ENCODE assay signal across 4 fruit fly cellular contexts in genomic region chr3R:17647444-17647843, dm6.
A peak's percentile ranks its signal among the peaks of the same experiment; 100 is the strongest.
TF ChIP-seq lines count a peak whose summit lies in the region.

Gene CG14322 (plus strand): TSS chr3R:17647679.

- TF ChIP-seq CTCF in whole organism, embryonic (GFP tag; optimal IDR thresholded peaks at IDR 0.05; lab: Kevin White, UChicago), result peak; percentile 28

TF ChIP-seq in whole organism, adult, 20 proteins besides CTCF, POLR2A, EP300 and RAD21:
- TF ChIP-seq Clk (GFP tag; optimal IDR thresholded peaks at IDR 0.05; lab: Kevin White, UChicago), result no peak
- TF ChIP-seq CG7045 (GFP tag; optimal IDR thresholded peaks at IDR 0.05; lab: Kevin White, UChicago), result no peak
- TF ChIP-seq bab1 (GFP tag; optimal IDR thresholded peaks at IDR 0.05; lab: Kevin White, UChicago), result peak; percentile 19
- TF ChIP-seq toe (GFP tag; optimal IDR thresholded peaks at IDR 0.05; lab: Kevin White, UChicago), result peak; percentile 30
- TF ChIP-seq cic (GFP tag; optimal IDR thresholded peaks at IDR 0.05; lab: Kevin White, UChicago), result no peak
- TF ChIP-seq CG14711 (tag; optimal IDR thresholded peaks at IDR 0.05; lab: Kevin White, UChicago), result peak; percentile 10

TF ChIP-seq in whole organism, embryonic, 481 proteins besides CTCF, POLR2A, EP300 and RAD21 (continues in another document):
- TF ChIP-seq CG13287 (GFP tag; IDR thresholded peaks at IDR 0.05; lab: Robert Waterston, UW; ENCODE audit: partially characterized antibody), result peak; percentile 56
- peak; percentile 70 for TF ChIP-seq slbo (GFP tag; IDR thresholded peaks at IDR 0.05; lab: Robert Waterston, UW)
- TF ChIP-seq Side (GFP tag; optimal IDR thresholded peaks at IDR 0.05; lab: Kevin White, UChicago), result no peak
- peak; percentile 95 for TF ChIP-seq CG3995 (GFP tag; optimal IDR thresholded peaks at IDR 0.05; lab: Kevin White, UChicago)
- no peak for TF ChIP-seq CG12236 (GFP tag; optimal IDR thresholded peaks at IDR 0.05; lab: Kevin White, UChicago)
- peak; percentile 4 for TF ChIP-seq CG12769 (tag; optimal IDR thresholded peaks at IDR 0.05; lab: Kevin White, UChicago)
- peak; percentile 65 for TF ChIP-seq CG9932 (GFP tag; IDR thresholded peaks at IDR 0.05; lab: Robert Waterston, UW)
- TF ChIP-seq CG9817 (tag; optimal IDR thresholded peaks at IDR 0.05; lab: Kevin White, UChicago), result peak; percentile 14
- peak; percentile 60 for TF ChIP-seq Bdp1 (GFP tag; optimal IDR thresholded peaks at IDR 0.05; lab: Kevin White, UChicago)
- TF ChIP-seq gsb-n (tag; optimal IDR thresholded peaks at IDR 0.05; lab: Kevin White, UChicago), result no peak
- peak; percentile 12 for TF ChIP-seq CG12155 (GFP tag; optimal IDR thresholded peaks at IDR 0.05; lab: Kevin White, UChicago)
- peak; percentile 23; the same call in 2 of the 3 replicates for TF ChIP-seq Opbp (GFP tag; IDR thresholded peaks at IDR 0.05; lab: Robert Waterston, UW; ENCODE audit: partially characterized antibody)
- 0 out of 2 replicates have a peak, but pooled peaks have one; percentile 33 for TF ChIP-seq Scr (GFP tag; IDR thresholded peaks at IDR 0.05; lab: Robert Waterston, UW; ENCODE audit: partially characterized antibody)
- TF ChIP-seq dpn (GFP tag; optimal IDR thresholded peaks at IDR 0.05; lab: Kevin White, UChicago), result peak in 1 of 2 experiments; percentile 25
- TF ChIP-seq CG11695 (GFP tag; IDR thresholded peaks at IDR 0.05; lab: Robert Waterston, UW), result no peak
- TF ChIP-seq CG15011 (GFP tag; optimal IDR thresholded peaks at IDR 0.05; lab: Kevin White, UChicago), result no peak
- no peak for TF ChIP-seq tna (GFP tag; IDR thresholded peaks at IDR 0.05; lab: Robert Waterston, UW; ENCODE audit: partially characterized antibody)
- peak; percentile 29; the same call in 1 of the 3 replicates for TF ChIP-seq knrl (GFP tag; IDR thresholded peaks at IDR 0.05; lab: Robert Waterston, UW; ENCODE audit: partially characterized antibody)
- peak; percentile 24; the same call in 1 of the 2 replicates for TF ChIP-seq amos (GFP tag; IDR thresholded peaks at IDR 0.05; lab: Robert Waterston, UW; ENCODE audit: partially characterized antibody)
- no peak for TF ChIP-seq CG18599 (GFP tag; optimal IDR thresholded peaks at IDR 0.05; lab: Kevin White, UChicago)
- no peak for TF ChIP-seq bigmax (GFP tag; optimal IDR thresholded peaks at IDR 0.05; lab: Kevin White, UChicago)
- no peak for TF ChIP-seq CkIIα-i1 (GFP tag; IDR thresholded peaks at IDR 0.05; lab: Robert Waterston, UW)
- peak; percentile 30 for TF ChIP-seq Sry-δ (GFP tag; optimal IDR thresholded peaks at IDR 0.05; lab: Kevin White, UChicago)
- TF ChIP-seq CG15479 (GFP tag; optimal IDR thresholded peaks at IDR 0.05; lab: Kevin White, UChicago), result peak; percentile 62
- TF ChIP-seq CG34422 (GFP tag; IDR thresholded peaks at IDR 0.05; lab: Robert Waterston, UW), result no peak
- peak; percentile 12 for TF ChIP-seq MESR4 (GFP tag; optimal IDR thresholded peaks at IDR 0.05; lab: Kevin White, UChicago)

TF ChIP-seq in whole organism, prepupa, 60 proteins besides CTCF, POLR2A, EP300 and RAD21:
- TF ChIP-seq CG3032 (tag; optimal IDR thresholded peaks at IDR 0.05; lab: Kevin White, UChicago), result peak; percentile 1
- no peak for TF ChIP-seq CG11294 (GFP tag; IDR thresholded peaks at IDR 0.05; lab: Robert Waterston, UW)

TF ChIP-seq in whole organism, wandering third instar larva, 38 proteins besides CTCF, POLR2A, EP300 and RAD21:
- no peak for TF ChIP-seq Rel (GFP tag; optimal IDR thresholded peaks at IDR 0.05; lab: Kevin White, UChicago)
- no peak for TF ChIP-seq Rel (tag; optimal IDR thresholded peaks at IDR 0.05; lab: Kevin White, UChicago)
- TF ChIP-seq dl (GFP tag; optimal IDR thresholded peaks at IDR 0.05; lab: Kevin White, UChicago; ENCODE audit: insufficient read depth in 1 of 2, partially characterized antibody in 2 of 2), result no peak
- peak; percentile 23 for TF ChIP-seq tai (GFP tag; optimal IDR thresholded peaks at IDR 0.05; lab: Kevin White, UChicago)
- TF ChIP-seq Abd-B (GFP tag; optimal IDR thresholded peaks at IDR 0.05; lab: Kevin White, UChicago), result no peak
- no peak for TF ChIP-seq ey (GFP tag; optimal IDR thresholded peaks at IDR 0.05; lab: Kevin White, UChicago)
- no peak for TF ChIP-seq GATAd (GFP tag; optimal IDR thresholded peaks at IDR 0.05; lab: Kevin White, UChicago)
- no peak for TF ChIP-seq CrebA (GFP tag; optimal IDR thresholded peaks at IDR 0.05; lab: Kevin White, UChicago; ENCODE audit: borderline replicate concordance)
- peak; percentile 29 for TF ChIP-seq Hnf4 (GFP tag; optimal IDR thresholded peaks at IDR 0.05; lab: Kevin White, UChicago)
- peak; percentile 4 for TF ChIP-seq Vsx2 (GFP tag; optimal IDR thresholded peaks at IDR 0.05; lab: Kevin White, UChicago; ENCODE audit: partially characterized antibody)
- TF ChIP-seq Dfd (GFP tag; optimal IDR thresholded peaks at IDR 0.05; lab: Kevin White, UChicago), result no peak
- TF ChIP-seq psq (GFP tag; optimal IDR thresholded peaks at IDR 0.05; lab: Kevin White, UChicago), result no peak
- no peak for TF ChIP-seq Hr78 (GFP tag; optimal IDR thresholded peaks at IDR 0.05; lab: Kevin White, UChicago)
- no peak for TF ChIP-seq OdsH (GFP tag; optimal IDR thresholded peaks at IDR 0.05; lab: Kevin White, UChicago)
- no peak for TF ChIP-seq dmrt93B (GFP tag; optimal IDR thresholded peaks at IDR 0.05; lab: Kevin White, UChicago)
- TF ChIP-seq brk (GFP tag; optimal IDR thresholded peaks at IDR 0.05; lab: Kevin White, UChicago), result no peak
- no peak for TF ChIP-seq lola (GFP tag; optimal IDR thresholded peaks at IDR 0.05; lab: Kevin White, UChicago)
- TF ChIP-seq pan (optimal IDR thresholded peaks at IDR 0.05; lab: Kevin White, UChicago), result no peak
- no peak for TF ChIP-seq Mio (GFP tag; optimal IDR thresholded peaks at IDR 0.05; lab: Kevin White, UChicago)
- no peak for TF ChIP-seq Jra (GFP tag; optimal IDR thresholded peaks at IDR 0.05; lab: Kevin White, UChicago)
- no peak for TF ChIP-seq rgr (GFP tag; optimal IDR thresholded peaks at IDR 0.05; lab: Kevin White, UChicago)
- no peak for TF ChIP-seq Dif (GFP tag; optimal IDR thresholded peaks at IDR 0.05; lab: Kevin White, UChicago; ENCODE audit: partially characterized antibody)
- TF ChIP-seq fru (GFP tag; optimal IDR thresholded peaks at IDR 0.05; lab: Kevin White, UChicago), result no peak
- no peak for TF ChIP-seq CG32264 (GFP tag; optimal IDR thresholded peaks at IDR 0.05; lab: Kevin White, UChicago)
- TF ChIP-seq h (GFP tag; optimal IDR thresholded peaks at IDR 0.05; lab: Kevin White, UChicago), result no peak
- peak in 1 of 2 experiments; percentile 38 for TF ChIP-seq foxo (GFP tag; optimal IDR thresholded peaks at IDR 0.05; lab: Kevin White, UChicago)
- no peak for TF ChIP-seq CG9705 (GFP tag; optimal IDR thresholded peaks at IDR 0.05; lab: Kevin White, UChicago)
- TF ChIP-seq Hr83 (GFP tag; optimal IDR thresholded peaks at IDR 0.05; lab: Kevin White, UChicago; ENCODE audit: poor library complexity, severe bottlenecking), result peak; percentile 5
- no peak for TF ChIP-seq sage (GFP tag; optimal IDR thresholded peaks at IDR 0.05; lab: Kevin White, UChicago)
- TF ChIP-seq dsf (GFP tag; optimal IDR thresholded peaks at IDR 0.05; lab: Kevin White, UChicago; ENCODE audit: borderline replicate concordance), result no peak
- TF ChIP-seq HLH106 (tag; optimal IDR thresholded peaks at IDR 0.05; lab: Kevin White, UChicago), result no peak
- no peak for TF ChIP-seq sv (GFP tag; optimal IDR thresholded peaks at IDR 0.05; lab: Kevin White, UChicago)
- no peak for TF ChIP-seq br (GFP tag; optimal IDR thresholded peaks at IDR 0.05; lab: Kevin White, UChicago)
- TF ChIP-seq usp (GFP tag; optimal IDR thresholded peaks at IDR 0.05; lab: Kevin White, UChicago), result no peak
- TF ChIP-seq woc (GFP tag; optimal IDR thresholded peaks at IDR 0.05; lab: Kevin White, UChicago), result peak; percentile 13
- TF ChIP-seq Myc (optimal IDR thresholded peaks at IDR 0.05; lab: Kevin White, UChicago), result no peak
- TF ChIP-seq jim (GFP tag; optimal IDR thresholded peaks at IDR 0.05; lab: Kevin White, UChicago), result no peak
- no peak for TF ChIP-seq N (GFP tag; optimal IDR thresholded peaks at IDR 0.05; lab: Kevin White, UChicago)
- TF ChIP-seq Sp1 (GFP tag; optimal IDR thresholded peaks at IDR 0.05; lab: Kevin White, UChicago), result no peak
